Worm (Caenorhabditis elegans) whole organism, late embryonic: ENCODE results near the gene F23A7.5.

Source experiments
- dve-1 ChIP-seq: sonication (generic microtip); optimal IDR thresholded peaks from 2 replicates; lab custom pipeline; 2017; ENCODE audit warnings: antibody characterized with exemption, mild to moderate bottlenecking, missing genetic modification characterization, missing compliant biosample characterization
- hlh-13 ChIP-seq: fragments of 200-800 bp; sonication (Bioruptor generic); optimal IDR thresholded peaks from 2 replicates; lab custom pipeline; 2018; ENCODE audit warnings: mild to moderate bottlenecking, missing genetic modification characterization, missing compliant biosample characterization
- lim-6 ChIP-seq: sonication (generic microtip); optimal IDR thresholded peaks from 2 replicates; lab custom pipeline; 2016; ENCODE audit warnings: missing genetic modification characterization, missing compliant biosample characterization
- ztf-16 ChIP-seq: sonication (generic microtip); optimal IDR thresholded peaks from 2 replicates; lab custom pipeline; 2017; ENCODE audit warnings: missing genetic modification characterization, missing compliant biosample characterization

DNA sequence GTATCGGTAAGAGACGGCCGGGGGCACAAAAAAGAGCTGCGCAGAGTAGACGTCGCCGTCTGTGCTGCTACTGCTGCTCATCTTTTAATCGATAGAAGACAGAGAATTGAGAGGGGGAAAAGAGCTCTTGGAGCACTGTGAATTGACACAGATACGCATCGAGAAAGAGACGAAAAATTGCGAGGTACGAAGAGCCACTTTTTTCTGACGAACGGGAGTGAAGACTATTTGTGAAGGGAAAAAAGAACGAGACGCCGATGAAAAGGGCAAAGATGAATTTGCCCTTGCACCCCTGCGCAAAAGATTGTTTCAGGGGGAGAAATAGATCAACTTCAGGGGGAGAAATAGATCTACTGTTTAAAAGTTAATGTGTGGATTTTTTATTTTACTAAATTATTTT, 26.5 kb upstream of the F23A7.5 start:
- TF ChIP-seq ztf-16 (tag; lab: Kevin White, UChicago), result no peak
- TF ChIP-seq dve-1 (tag; lab: Kevin White, UChicago), result no peak
- TF ChIP-seq lim-6, result no peak
- no peak for TF ChIP-seq hlh-13
